Fruit fly (Drosophila melanogaster): ENCODE data around the gene Brd.

DNA sequence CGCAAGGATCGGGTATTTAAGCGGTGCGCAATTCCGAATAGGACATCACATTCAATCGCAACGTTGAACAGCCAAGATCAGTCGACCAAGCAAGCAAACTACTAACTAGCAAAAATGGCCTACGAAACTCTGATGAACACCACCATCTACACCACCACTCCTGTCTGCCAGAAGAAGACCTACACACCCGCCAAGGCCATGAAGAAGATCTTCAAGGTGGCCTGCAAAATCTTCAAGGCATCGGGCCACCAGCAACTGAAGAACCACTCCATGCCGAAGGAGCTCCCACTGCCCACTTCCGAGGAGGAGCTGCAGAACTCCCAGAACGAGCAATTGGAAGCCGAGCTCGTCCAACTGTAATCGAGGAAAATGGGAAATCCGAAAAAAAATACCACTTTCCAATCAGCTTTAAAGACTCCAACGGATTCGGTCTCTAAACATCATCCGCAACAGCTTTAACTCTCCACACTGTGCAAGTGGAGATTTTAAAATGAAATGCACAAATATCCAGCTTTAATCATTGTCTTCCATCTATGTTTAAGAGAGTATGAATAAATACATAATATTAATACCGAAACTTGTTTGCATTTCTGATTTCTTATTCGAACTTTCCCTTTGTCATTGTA lies at the start of gene Brd:
- TF ChIP-seq psq (optimal IDR thresholded peaks at IDR 0.05) (no peak), h (optimal IDR thresholded peaks at IDR 0.05) (no peak), Sin3A (optimal IDR thresholded peaks at IDR 0.05) (no peak), ttk (optimal IDR thresholded peaks at IDR 0.05) (no peak), insv (optimal IDR thresholded peaks at IDR 0.05) (no peak)

Measured in Kc167 (cell line).